Fruit fly (Drosophila melanogaster) whole organism, adult: Measurements from ENCODE around the gene JMJD6.

Source experiments
- CG14711 ChIP-seq: fragments of 200-800 bp; sonication (Bioruptor generic); optimal IDR thresholded peaks from 2 replicates; lab custom pipeline; 2018; ENCODE audit warnings: missing biosample characterization, mild to moderate bottlenecking, missing genetic modification characterization, moderate library complexity
- CG5204 ChIP-seq: fragments of 200-800 bp; sonication (Bioruptor generic); optimal IDR thresholded peaks from 2 replicates; lab custom pipeline; 2016; ENCODE audit warnings: missing biosample characterization, missing genetic modification characterization
- CG7101 ChIP-seq: fragments of 200-800 bp; sonication (Bioruptor generic); optimal IDR thresholded peaks from 2 replicates; lab custom pipeline; 2018; ENCODE audit warnings: missing biosample characterization, mild to moderate bottlenecking, missing genetic modification characterization, moderate library complexity
- Clk ChIP-seq: fragments of 200-800 bp; sonication (Bioruptor generic); optimal IDR thresholded peaks from 2 replicates; lab custom pipeline; 2017; ENCODE audit warnings: missing biosample characterization, missing genetic modification characterization
- Mnt ChIP-seq: fragments of 200-800 bp; sonication (Bioruptor generic); optimal IDR thresholded peaks from 2 replicates; lab custom pipeline; 2016; ENCODE audit warnings: missing biosample characterization, mild to moderate bottlenecking, missing genetic modification characterization
- bab1 ChIP-seq: fragments of 200-800 bp; sonication (Bioruptor generic); optimal IDR thresholded peaks from 3 replicates; lab custom pipeline; 2019; ENCODE audit warnings: missing biosample characterization, mild to moderate bottlenecking, missing genetic modification characterization, moderate library complexity
- kay ChIP-seq: fragments of 200-800 bp; sonication (Bioruptor generic); peaks from one replicate; lab custom pipeline; 2016; ENCODE audit warnings: missing biosample characterization, missing genetic modification characterization, borderline replicate concordance

dm6 chr3R:22389614-22390013, 27.4 kb upstream of the JMJD6 start, which contains the start of the genes CAH8 and CG7059:
- no peak for TF ChIP-seq CG5204
- TF ChIP-seq CG7101 (tag; lab: Kevin White, UChicago), result no peak
- no peak for TF ChIP-seq Mnt (GFP tag; lab: Kevin White, UChicago)
- TF ChIP-seq CG14711 (tag; lab: Kevin White, UChicago), result no peak
- no peak for TF ChIP-seq kay (GFP tag; lab: Kevin White, UChicago)
- TF ChIP-seq Clk (GFP tag; lab: Kevin White, UChicago), result no peak
- no peak for TF ChIP-seq bab1
